Worm (Caenorhabditis elegans): Measurements from ENCODE around the gene ttc-36.
A peak's percentile ranks its signal among the peaks of the same experiment; 100 is the strongest.

Gene ttc-36

ce11 chrII:10029044-10029443 is 946 bp upstream of the ttc-36 start (continued):
- TF ChIP-seq tag-97 (GFP tag; IDR thresholded peaks at IDR 0.05) = no peak
- no peak for TF ChIP-seq madf-9 (GFP tag; conservative IDR thresholded peaks at IDR 0.05)
- no peak for TF ChIP-seq sdz-12 (GFP tag; optimal IDR thresholded peaks at IDR 0.05)
- TF ChIP-seq F26F4.8 (GFP tag; conservative IDR thresholded peaks at IDR 0.05) = no peak
- TF ChIP-seq mep-1 (tag; optimal IDR thresholded peaks at IDR 0.05) = peak; percentile 26
- TF ChIP-seq unc-62 (GFP tag; optimal IDR thresholded peaks at IDR 0.05 in 1 of 2) = peak in 1 of 2 experiments; percentile 53
- no peak for TF ChIP-seq unc-62 (tag; optimal IDR thresholded peaks at IDR 0.05)
- TF ChIP-seq spr-3 (GFP tag; optimal IDR thresholded peaks at IDR 0.05) = no peak
- peak; percentile 15 for TF ChIP-seq T20F7.1 (GFP tag; optimal IDR thresholded peaks at IDR 0.05)
- no peak for TF ChIP-seq lin-39 (tag; optimal IDR thresholded peaks at IDR 0.05)
- TF ChIP-seq daf-16 (GFP tag; optimal IDR thresholded peaks at IDR 0.05) = no peak
- peak; percentile 89 for TF ChIP-seq daf-16 (tag; optimal IDR thresholded peaks at IDR 0.05)
- no peak for TF ChIP-seq nhr-237 (tag; optimal IDR thresholded peaks at IDR 0.05)
- TF ChIP-seq R02D3.7 (tag; optimal IDR thresholded peaks at IDR 0.05) = no peak

ce11 chrII:10033163-10033871 is 3.3 kb downstream of the ttc-36 start, which contains the start of gene mtcu-2:
Gene mtcu-2, minus strand, starts transcription at chrII:10033213.
- peak; percentile 97 for TF ChIP-seq ZK337.2 (GFP tag; IDR thresholded peaks at IDR 0.05)
- TF ChIP-seq F44E2.7 (GFP tag; IDR thresholded peaks at IDR 0.05) = peak; percentile 81
- peak; percentile 94 for TF ChIP-seq php-3 (GFP tag; IDR thresholded peaks at IDR 0.05)
- TF ChIP-seq Y105C5A.15 (GFP tag; IDR thresholded peaks at IDR 0.05) = peak; percentile 66; the same call in 1 of the 2 replicates
- TF ChIP-seq lin-1 (GFP tag; IDR thresholded peaks at IDR 0.05) = peak; percentile 96
- peak; percentile 94 for TF ChIP-seq tag-97 (GFP tag; IDR thresholded peaks at IDR 0.05)
- TF ChIP-seq vab-7 (GFP tag; IDR thresholded peaks at IDR 0.05) = peak; percentile 100
- TF ChIP-seq F26F4.8 (GFP tag; conservative IDR thresholded peaks at IDR 0.05) = 0 out of 2 replicates have a peak, but pooled peaks have one; percentile 31
- TF ChIP-seq mep-1 (tag; optimal IDR thresholded peaks at IDR 0.05) = peak; percentile 87
- peak in 1 of 2 experiments; percentile 79 for TF ChIP-seq hif-1 (tag; optimal IDR thresholded peaks at IDR 0.05)
- TF ChIP-seq lin-13 (GFP tag; optimal IDR thresholded peaks at IDR 0.05) = peak; percentile 81
- TF ChIP-seq F37D6.2 (tag; optimal IDR thresholded peaks at IDR 0.05) = peak; percentile 56
- TF ChIP-seq dmd-9 (GFP tag; IDR thresholded peaks at IDR 0.05) = peak; percentile 99
- peak; percentile 98 for TF ChIP-seq dmd-6 (GFP tag; IDR thresholded peaks at IDR 0.05)
- TF ChIP-seq mes-2 (tag; optimal IDR thresholded peaks at IDR 0.05; ENCODE audit: poor library complexity, severe bottlenecking) = peak; percentile 94
- TF ChIP-seq lsy-2 (tag; optimal IDR thresholded peaks at IDR 0.05) = peak; percentile 65 to 90
- peak; percentile 92 for TF ChIP-seq lin-29 (GFP tag; IDR thresholded peaks at IDR 0.05)
- peak; percentile 99 for TF ChIP-seq ceh-20 (GFP tag; IDR thresholded peaks at IDR 0.05)
- TF ChIP-seq nhr-102 (tag; optimal IDR thresholded peaks at IDR 0.05) = peak; percentile 79
- peak; percentile 67 for TF ChIP-seq dpl-1 (GFP tag; optimal IDR thresholded peaks at IDR 0.05)
- peak; percentile 98 for TF ChIP-seq daf-19 (GFP tag; conservative IDR thresholded peaks at IDR 0.05)
- TF ChIP-seq tra-1 (GFP tag; IDR thresholded peaks at IDR 0.05) = peak; percentile 99
- peak; percentile 94 for TF ChIP-seq nhr-41 (GFP tag; IDR thresholded peaks at IDR 0.05)
- TF ChIP-seq rbr-2 (tag; optimal IDR thresholded peaks at IDR 0.05) = peak; percentile 81
- peak; percentile 94 for TF ChIP-seq madf-9 (GFP tag; conservative IDR thresholded peaks at IDR 0.05)
- peak; percentile 82; the same call in 1 of the 2 replicates for TF ChIP-seq mxl-2 (GFP tag; conservative IDR thresholded peaks at IDR 0.05)
- TF ChIP-seq mdt-29 (GFP tag; IDR thresholded peaks at IDR 0.05) = peak; percentile 96
- peak; percentile 93 for TF ChIP-seq Y75B8A.6 (GFP tag; IDR thresholded peaks at IDR 0.05)
- TF ChIP-seq ceh-44 (GFP tag; IDR thresholded peaks at IDR 0.05) = peak; percentile 98
- peak; percentile 98 for TF ChIP-seq arid-1 (GFP tag; conservative IDR thresholded peaks at IDR 0.05)
- peak; percentile 27 for TF ChIP-seq nhr-28 (tag; optimal IDR thresholded peaks at IDR 0.05)
- TF ChIP-seq set-16 (GFP tag; IDR thresholded peaks at IDR 0.05) = peak; percentile 85
- TF ChIP-seq nhr-77 (tag; optimal IDR thresholded peaks at IDR 0.05) = peak; percentile 45
- TF ChIP-seq T20F7.1 (GFP tag; optimal IDR thresholded peaks at IDR 0.05) = peak; percentile 84
- peak; percentile 69 for TF ChIP-seq nhr-6 (tag; optimal IDR thresholded peaks at IDR 0.05)
- peak; percentile 82 for TF ChIP-seq dmd-8 (GFP tag; IDR thresholded peaks at IDR 0.05)
- TF ChIP-seq madf-5 (GFP tag; IDR thresholded peaks at IDR 0.05) = peak; percentile 62 to 95; a peak in 2 of 4 replicates
- TF ChIP-seq mxl-3 (GFP tag; optimal IDR thresholded peaks at IDR 0.05) = peak; percentile 56
- peak; percentile 98 for TF ChIP-seq nhr-42 (GFP tag; IDR thresholded peaks at IDR 0.05)

Data from whole organism, L4 larva.